Worm (Caenorhabditis elegans) whole organism, early embryonic: ENCODE data around the gene F54C9.14.

Source experiments
- F13C5.2 ChIP-seq: sonication (generic microtip); optimal IDR thresholded peaks from 2 replicates; lab custom pipeline; 2017; ENCODE audit warnings: mild to moderate bottlenecking, missing genetic modification characterization, inconsistent platforms, missing compliant biosample characterization
- aly-1 ChIP-seq: sonication (generic microtip); optimal IDR thresholded peaks from 2 replicates; lab custom pipeline; 2016; ENCODE audit warnings: missing genetic modification characterization, missing compliant biosample characterization
- ama-1 ChIP-seq: fragments of 150-350 bp; optimal IDR thresholded peaks from 2 replicates; lab custom pipeline; 2014
- flt-1 ChIP-seq: fragments of 200-800 bp; sonication (Bioruptor generic); IDR thresholded peaks from 2 replicates; pipeline ENCODE4 v1.3.6; 2022; ENCODE audit warnings: missing genetic modification characterization, missing compliant biosample characterization
- pes-1 ChIP-seq: fragments of 200-800 bp; sonication (Bioruptor generic); IDR thresholded peaks from 2 replicates; pipeline ENCODE4 v1.3.6; 2022; ENCODE audit warnings: missing genetic modification reagents, missing genetic modification characterization, missing compliant biosample characterization

DNA sequence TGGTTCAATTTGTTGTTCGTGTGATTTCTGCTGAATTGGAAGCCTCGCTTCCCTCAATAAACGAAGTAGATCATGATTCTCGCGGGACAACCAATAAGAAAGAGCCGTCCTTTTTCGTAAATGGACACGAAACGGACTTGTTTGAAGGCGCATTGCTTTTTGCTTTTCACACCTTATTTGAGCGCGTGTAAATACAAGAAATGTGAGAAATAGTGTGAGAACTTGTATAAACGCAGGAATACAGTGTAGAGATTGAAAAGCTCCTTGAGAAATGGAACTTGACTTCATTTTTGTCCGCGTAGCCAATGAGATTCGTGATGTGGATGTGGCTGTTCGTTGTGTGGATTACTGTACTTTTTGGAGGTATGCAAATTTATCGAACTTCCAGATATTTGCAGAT is 41.5 kb upstream of the F54C9.14 start, which contains the start of gene cht-2:
- TF ChIP-seq aly-1 (tag; lab: Kevin White, UChicago) (no peak), pes-1 (GFP tag; lab: Robert Waterston, UW) (no peak), F13C5.2 (no peak), ama-1 (lab: Kevin White, UChicago) (no peak), flt-1 (GFP tag; lab: Robert Waterston, UW) (no peak)
